Worm (Caenorhabditis elegans) whole organism, L4 larva: ENCODE data around the gene mig-22.

ENCODE experiments used
- aly-2 ChIP-seq: sonication (generic microtip); optimal IDR thresholded peaks from 2 replicates; lab custom pipeline; 2018; ENCODE audit warnings: missing biosample characterization, missing genetic modification characterization
- ceh-32 ChIP-seq: sonication (generic microtip); optimal IDR thresholded peaks from 2 replicates; lab custom pipeline; 2016; ENCODE audit warnings: mild to moderate bottlenecking, missing genetic modification characterization, missing compliant biosample characterization; ENCODE audit not compliant: poor library complexity
- fkh-10 ChIP-seq: fragments of 150-350 bp; optimal IDR thresholded peaks from 2 replicates; lab custom pipeline; 2014; ENCODE audit warnings: missing biosample characterization, missing genetic modification reagents, missing genetic modification characterization
- unc-130 ChIP-seq: sonication (generic microtip); optimal IDR thresholded peaks from 2 replicates; lab custom pipeline; 2016; ENCODE audit warnings: missing genetic modification reagents, missing genetic modification characterization, missing compliant biosample characterization
- zag-1 ChIP-seq: fragments of 150-350 bp; optimal IDR thresholded peaks from 2 replicates; lab custom pipeline; 2014; ENCODE audit warnings: missing biosample characterization, missing genetic modification characterization
- zip-11 ChIP-seq: fragments of 200-800 bp; sonication (Bioruptor generic); IDR thresholded peaks from 2 replicates; pipeline ENCODE4 v1.3.6; 2022; ENCODE audit warnings: missing genetic modification characterization, missing compliant biosample characterization

DNA sequence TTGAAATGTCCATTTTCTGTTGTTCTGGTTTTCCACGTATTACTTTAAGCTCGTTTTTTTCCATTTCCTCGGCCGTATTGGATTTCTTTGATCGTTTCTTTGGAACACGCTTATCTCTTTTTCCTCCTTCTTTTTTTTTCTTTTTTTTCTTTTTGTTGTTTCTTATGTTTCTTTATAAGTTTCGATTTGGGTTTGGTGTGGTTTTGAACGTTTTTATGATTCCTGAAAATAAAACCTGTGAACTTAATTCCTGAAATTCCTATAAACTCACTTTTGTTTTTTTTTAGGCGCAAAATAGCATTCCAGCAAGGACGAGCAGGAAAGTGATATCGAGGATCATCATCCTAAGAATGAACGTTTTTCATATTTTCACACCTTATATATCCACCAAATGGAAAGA lies 4.0 kb upstream of the mig-22 start, which contains the start of gene K02D10.2:
- TF ChIP-seq ceh-32 (tag; lab: Kevin White, UChicago) (no peak), aly-2 (tag; lab: Kevin White, UChicago) (no peak), zag-1 (no peak), fkh-10 (GFP tag; lab: Kevin White, UChicago) (no peak), unc-130 (no peak), zip-11 (GFP tag; lab: Robert Waterston, UW) (no peak)
